Fruit fly (Drosophila melanogaster) whole organism, embryonic: ENCODE results near the gene CG34461.

Experiments used
- Adf1 ChIP-seq: fragments of 200-800 bp; sonication (Bioruptor generic); IDR thresholded peaks from 2 replicates; pipeline ENCODE4 v1.3.6; 2022; ENCODE audit warnings: missing biosample characterization, missing genetic modification characterization
- CG10267 ChIP-seq: fragments of 200-800 bp; sonication (Bioruptor generic); optimal IDR thresholded peaks from 2 replicates; lab custom pipeline; 2018; ENCODE audit warnings: missing biosample characterization, mild to moderate bottlenecking, missing genetic modification characterization, moderate library complexity
- CG10431 ChIP-seq: fragments of 200-800 bp; sonication (Bioruptor generic); optimal IDR thresholded peaks from 3 replicates; lab custom pipeline; 2018; ENCODE audit warnings: missing biosample characterization, mild to moderate bottlenecking, missing genetic modification characterization
- CG11723 ChIP-seq: fragments of 200-800 bp; sonication (Bioruptor generic); optimal IDR thresholded peaks from 2 replicates; lab custom pipeline; 2017; ENCODE audit warnings: missing biosample characterization, mild to moderate bottlenecking, missing genetic modification characterization
- CG12155 ChIP-seq: fragments of 200-800 bp; sonication (Bioruptor generic); optimal IDR thresholded peaks from 3 replicates; lab custom pipeline; 2016; ENCODE audit warnings: missing biosample characterization, missing genetic modification characterization
- CG15514 ChIP-seq: fragments of 200-800 bp; sonication (Bioruptor generic); optimal IDR thresholded peaks from 3 replicates; lab custom pipeline; 2017; ENCODE audit warnings: missing biosample characterization, missing genetic modification characterization, mild to moderate bottlenecking, moderate library complexity, missing genetic modification reagents
- CG15601 ChIP-seq: fragments of 200-800 bp; sonication (Bioruptor generic); optimal IDR thresholded peaks from 3 replicates; lab custom pipeline; 2019; ENCODE audit warnings: missing biosample characterization, mild to moderate bottlenecking, missing genetic modification characterization, moderate library complexity
- CG1602 ChIP-seq: fragments of 200-800 bp; sonication (Bioruptor generic); optimal IDR thresholded peaks from 3 replicates; lab custom pipeline; 2016; ENCODE audit warnings: missing biosample characterization, missing genetic modification characterization
- CG1603 ChIP-seq: fragments of 200-800 bp; sonication (Bioruptor generic); optimal IDR thresholded peaks from 2 replicates; lab custom pipeline; 2019; ENCODE audit warnings: missing biosample characterization, mild to moderate bottlenecking, missing genetic modification characterization, moderate library complexity
- CG1647 ChIP-seq: fragments of 200-800 bp; sonication (Bioruptor generic); optimal IDR thresholded peaks from 3 replicates; lab custom pipeline; 2016; ENCODE audit warnings: missing biosample characterization, missing genetic modification characterization
- CG1792 ChIP-seq: fragments of 200-800 bp; sonication (Bioruptor generic); optimal IDR thresholded peaks from 2 replicates; lab custom pipeline; 2016; ENCODE audit warnings: missing biosample characterization, missing genetic modification characterization
- CG18011 ChIP-seq: fragments of 200-800 bp; sonication (Bioruptor generic); optimal IDR thresholded peaks from 2 replicates; lab custom pipeline; 2017; ENCODE audit warnings: missing biosample characterization, missing genetic modification characterization, mild to moderate bottlenecking, moderate library complexity, missing genotype
- CG30403 ChIP-seq: fragments of 200-800 bp; sonication (Bioruptor generic); optimal IDR thresholded peaks from 3 replicates; lab custom pipeline; 2016; ENCODE audit warnings: missing biosample characterization, missing genetic modification characterization
- CG33213 ChIP-seq: fragments of 200-800 bp; sonication (Bioruptor generic); optimal IDR thresholded peaks from 3 replicates; lab custom pipeline; 2016; ENCODE audit warnings: missing biosample characterization, missing genetic modification characterization
- CG4404 ChIP-seq: fragments of 200-800 bp; sonication (Bioruptor generic); IDR thresholded peaks from 2 replicates; pipeline ENCODE4 v1.3.6; 2022; ENCODE audit warnings: missing biosample characterization, missing genetic modification characterization
- CG6175 ChIP-seq: fragments of 200-800 bp; sonication (Bioruptor generic); IDR thresholded peaks from 3 replicates; pipeline ENCODE4 v1.3.6; 2022; ENCODE audit warnings: missing biosample characterization, missing genetic modification characterization
- CG8478 ChIP-seq: fragments of >200 bp; optimal IDR thresholded peaks from 2 replicates; lab custom pipeline; 2018
- HLH4C ChIP-seq: fragments of 200-800 bp; sonication (Bioruptor generic); IDR thresholded peaks from 3 replicates; pipeline ENCODE4 v1.3.6; 2022; ENCODE audit warnings: missing biosample characterization, missing genetic modification characterization; ENCODE audit not compliant: partially characterized antibody
- Med ChIP-seq: fragments of 200-800 bp; sonication (Bioruptor generic); peaks from one replicate; lab custom pipeline; 2016; ENCODE audit warnings: missing biosample characterization, missing genetic modification characterization, mild to moderate bottlenecking, inconsistent platforms, moderate library complexity
- PHDP ChIP-seq: fragments of 200-800 bp; sonication (Bioruptor generic); optimal IDR thresholded peaks from 3 replicates; lab custom pipeline; 2018; ENCODE audit warnings: missing biosample characterization, mild to moderate bottlenecking, missing genetic modification characterization, moderate library complexity
- Scr ChIP-seq: fragments of 200-800 bp; sonication (Bioruptor generic); IDR thresholded peaks from 2 replicates; pipeline ENCODE4 v1.3.6; 2022; ENCODE audit warnings: missing biosample characterization, missing genetic modification characterization; ENCODE audit not compliant: partially characterized antibody
- Spps ChIP-seq: fragments of 200-800 bp; sonication (Bioruptor generic); optimal IDR thresholded peaks from 2 replicates; lab custom pipeline; 2018; ENCODE audit warnings: missing biosample characterization, mild to moderate bottlenecking, missing genetic modification characterization
- Tbp ChIP-seq: fragments of >200 bp; optimal IDR thresholded peaks from 2 replicates; lab custom pipeline; 2018; ENCODE audit warnings: missing biosample characterization, missing genetic modification characterization
- Vsx1 ChIP-seq: fragments of 200-800 bp; sonication (Bioruptor generic); optimal IDR thresholded peaks from 2 replicates; lab custom pipeline; 2017; ENCODE audit warnings: missing biosample characterization, mild to moderate bottlenecking, missing genetic modification characterization, missing genetic modification reagents
- bab2 ChIP-seq: fragments of 200-800 bp; sonication (Bioruptor generic); optimal IDR thresholded peaks from 2 replicates; lab custom pipeline; 2016; ENCODE audit warnings: missing biosample characterization, missing genetic modification characterization
- chif ChIP-seq, 2 experiments: fragments of 200-800 bp; sonication (Bioruptor generic); optimal IDR thresholded peaks; 3 replicates each; lab custom pipeline; 2016; ENCODE audit warnings: missing biosample characterization in 2 of 2, missing genetic modification characterization in 2 of 2
- chinmo ChIP-seq: fragments of 200-800 bp; sonication (Bioruptor generic); IDR thresholded peaks from 4 replicates; pipeline ENCODE4 v1.3.6; 2022; ENCODE audit warnings: missing biosample characterization, missing genetic modification characterization; ENCODE audit not compliant: partially characterized antibody
- ci ChIP-seq: fragments of 200-800 bp; sonication (Bioruptor generic); IDR thresholded peaks from 3 replicates; pipeline ENCODE4 v1.3.6; 2022; ENCODE audit warnings: missing biosample characterization, missing genetic modification characterization
- da ChIP-seq: fragments of 200-800 bp; sonication (Bioruptor generic); optimal IDR thresholded peaks from 2 replicates; lab custom pipeline; 2016; ENCODE audit warnings: missing biosample characterization, missing genetic modification characterization
- dmrt11E ChIP-seq: fragments of 200-800 bp; sonication (Bioruptor generic); optimal IDR thresholded peaks from 3 replicates; lab custom pipeline; 2018; ENCODE audit warnings: missing biosample characterization, mild to moderate bottlenecking, missing genetic modification characterization, moderate library complexity
- ems ChIP-seq: fragments of 200-800 bp; sonication (Bioruptor generic); optimal IDR thresholded peaks from 3 replicates; lab custom pipeline; 2016; ENCODE audit warnings: missing biosample characterization, missing genetic modification characterization
- hbn ChIP-seq: fragments of 200-800 bp; sonication (Bioruptor generic); IDR thresholded peaks from 2 replicates; pipeline ENCODE4 v1.3.6; 2022; ENCODE audit warnings: missing biosample characterization, missing genetic modification characterization; ENCODE audit not compliant: partially characterized antibody
- insv ChIP-seq, 2 experiments: fragments of 200-800 bp; sonication (Bioruptor generic); optimal IDR thresholded peaks; 3 replicates each; lab custom pipeline; 2016 to 2018; ENCODE audit warnings: missing biosample characterization in 2 of 2, missing genetic modification characterization in 2 of 2
- jumu ChIP-seq: fragments of 200-800 bp; sonication (Bioruptor generic); optimal IDR thresholded peaks from 3 replicates; lab custom pipeline; 2016; ENCODE audit warnings: missing biosample characterization, missing genetic modification characterization
- lbe ChIP-seq: fragments of 200-800 bp; sonication (Bioruptor generic); optimal IDR thresholded peaks from 2 replicates; lab custom pipeline; 2016; ENCODE audit warnings: missing biosample characterization, mild to moderate bottlenecking, missing genetic modification characterization
- lmd ChIP-seq: fragments of 200-800 bp; sonication (Bioruptor generic); IDR thresholded peaks from 2 replicates; pipeline ENCODE4 v1.3.6; 2022; ENCODE audit warnings: missing biosample characterization, missing genetic modification characterization
- lola ChIP-seq, 3 experiments: fragments of >200 bp in 2 of 3; fragments of 200-800 bp in 1 of 3; sonication (Bioruptor generic) in 1 of 3; optimal IDR thresholded peaks; 2 replicates each; lab custom pipeline; 2017 to 2019; ENCODE audit warnings: missing biosample characterization in 3 of 3, missing genetic modification characterization in 3 of 3, mild to moderate bottlenecking in 1 of 3, moderate library complexity in 1 of 3
- luna ChIP-seq: fragments of 200-800 bp; sonication (Bioruptor generic); optimal IDR thresholded peaks from 2 replicates; lab custom pipeline; 2016; ENCODE audit warnings: missing biosample characterization, missing genetic modification characterization
- mirr ChIP-seq: fragments of 200-800 bp; sonication (Bioruptor generic); optimal IDR thresholded peaks from 3 replicates; lab custom pipeline; 2018; ENCODE audit warnings: missing biosample characterization, mild to moderate bottlenecking, missing genetic modification characterization
- nmo ChIP-seq: fragments of 200-800 bp; sonication (Bioruptor generic); optimal IDR thresholded peaks from 2 replicates; lab custom pipeline; 2018; ENCODE audit warnings: missing biosample characterization, mild to moderate bottlenecking, missing genetic modification characterization, moderate library complexity
- onecut ChIP-seq: fragments of 200-800 bp; sonication (Bioruptor generic); IDR thresholded peaks from 2 replicates; pipeline ENCODE4 v1.3.6; 2022; ENCODE audit warnings: missing biosample characterization, missing genetic modification characterization
- scrt ChIP-seq: fragments of 200-800 bp; sonication (Bioruptor generic); optimal IDR thresholded peaks from 2 replicates; lab custom pipeline; 2018; ENCODE audit warnings: missing biosample characterization, mild to moderate bottlenecking, missing genetic modification characterization, moderate library complexity
- sd ChIP-seq: fragments of 200-800 bp; sonication (Bioruptor generic); optimal IDR thresholded peaks from 3 replicates; lab custom pipeline; 2018; ENCODE audit warnings: missing biosample characterization, mild to moderate bottlenecking, missing genetic modification characterization, moderate library complexity
- sens ChIP-seq: fragments of 200-800 bp; sonication (Bioruptor generic); peaks from one replicate; lab custom pipeline; 2016; ENCODE audit warnings: missing biosample characterization, missing genetic modification characterization
- ssp ChIP-seq: fragments of 200-800 bp; sonication (Bioruptor generic); IDR thresholded peaks from 2 replicates; pipeline ENCODE4 v1.3.6; 2022; ENCODE audit warnings: missing biosample characterization, missing genetic modification characterization
- stc ChIP-seq: fragments of 200-800 bp; sonication (Bioruptor generic); IDR thresholded peaks from 2 replicates; pipeline ENCODE4 v1.3.6; 2022; ENCODE audit warnings: missing biosample characterization, missing genetic modification characterization
- ttk ChIP-seq: fragments of 200-800 bp; sonication (Bioruptor generic); IDR thresholded peaks from 2 replicates; pipeline ENCODE4 v2.1.2; 2022; ENCODE audit warnings: missing biosample characterization, missing genetic modification characterization
- unpg ChIP-seq: fragments of 200-800 bp; sonication (Bioruptor generic); optimal IDR thresholded peaks from 3 replicates; lab custom pipeline; 2018; ENCODE audit warnings: missing biosample characterization, mild to moderate bottlenecking, missing genetic modification characterization, moderate library complexity

The CG34461 gene

dm6 chr3L:8346100-8346980 is 20.7 kb downstream of the CG34461 start, which contains the start of the genes CG7182 and GAPcenA (continued):
- peak; percentile 29 for TF ChIP-seq ems (GFP tag; lab: Kevin White, UChicago)
- peak; percentile 1 to 15 for TF ChIP-seq chif (GFP tag; optimal IDR thresholded peaks at IDR 0.05; lab: Kevin White, UChicago)
- TF ChIP-seq CG15601 (tag; lab: Kevin White, UChicago): peak; percentile 79
- peak; percentile 53 for TF ChIP-seq CG15514
- TF ChIP-seq Vsx1 (GFP tag; lab: Kevin White, UChicago): peak; percentile 3
- TF ChIP-seq stc (GFP tag; lab: Robert Waterston, UW): no peak
- no peak for TF ChIP-seq CG18011 (GFP tag; lab: Kevin White, UChicago)
- TF ChIP-seq insv (GFP tag; optimal IDR thresholded peaks at IDR 0.05; lab: Kevin White, UChicago): peak in 1 of 2 experiments; percentile 46
- peak; percentile 75 for TF ChIP-seq Med (GFP tag; lab: Kevin White, UChicago)
- peak; percentile 76; the same call in 1 of the 4 replicates for TF ChIP-seq chinmo
- peak; percentile 33 for TF ChIP-seq sd
- peak; percentile 83 for TF ChIP-seq nmo (GFP tag; lab: Kevin White, UChicago)
- peak; percentile 66 for TF ChIP-seq unpg
- peak; percentile 45 for TF ChIP-seq CG10431 (GFP tag; lab: Kevin White, UChicago)
- TF ChIP-seq CG1792: no peak
- TF ChIP-seq sens (GFP tag; lab: Kevin White, UChicago): peak; percentile 84
- TF ChIP-seq CG11723 (GFP tag; lab: Kevin White, UChicago): peak; percentile 34
- peak; percentile 80 for TF ChIP-seq CG30403 (GFP tag; lab: Kevin White, UChicago)
- no peak for TF ChIP-seq CG8478 (lab: Kevin White, UChicago)
- TF ChIP-seq lola (GFP tag; optimal IDR thresholded peaks at IDR 0.05; lab: Kevin White, UChicago): peak in 1 of 3 experiments; percentile 77
- TF ChIP-seq CG33213: peak; percentile 35
- TF ChIP-seq onecut (GFP tag; lab: Robert Waterston, UW): peak; percentile 66; the same call in 1 of the 2 replicates
- TF ChIP-seq da: no peak
- TF ChIP-seq Scr (GFP tag; lab: Robert Waterston, UW): peak; percentile 72
- no peak for TF ChIP-seq CG1603 (tag; lab: Kevin White, UChicago)
- peak; percentile 15 for TF ChIP-seq luna (GFP tag; lab: Kevin White, UChicago)
- peak; percentile 76 for TF ChIP-seq lbe (GFP tag; lab: Kevin White, UChicago)
- 0 out of 3 replicates have a peak, but pooled peaks have one; percentile 18 for TF ChIP-seq ci (GFP tag; lab: Robert Waterston, UW)
- no peak for TF ChIP-seq CG6175 (GFP tag; lab: Robert Waterston, UW)
- no peak for TF ChIP-seq CG1647 (GFP tag; lab: Kevin White, UChicago)
- TF ChIP-seq dmrt11E: peak; percentile 65
- TF ChIP-seq CG1602 (GFP tag; lab: Kevin White, UChicago): peak; percentile 64
- no peak; the same call in 1 of the 2 replicates for TF ChIP-seq Adf1 (GFP tag; lab: Robert Waterston, UW)
- TF ChIP-seq PHDP (tag; lab: Kevin White, UChicago): peak; percentile 74
- peak; percentile 72 for TF ChIP-seq CG12155 (GFP tag; lab: Kevin White, UChicago)
- peak; percentile 29 for TF ChIP-seq Spps (tag; lab: Kevin White, UChicago)
- TF ChIP-seq mirr (GFP tag; lab: Kevin White, UChicago): peak; percentile 36
- peak; percentile 59; the same call in 2 of the 3 replicates for TF ChIP-seq HLH4C (GFP tag; lab: Robert Waterston, UW)
- peak; percentile 48 for TF ChIP-seq scrt (GFP tag; lab: Kevin White, UChicago)
- TF ChIP-seq bab2 (GFP tag; lab: Kevin White, UChicago): peak; percentile 7
- TF ChIP-seq Tbp: no peak
- peak; percentile 99 for TF ChIP-seq CG10267
- peak; percentile 33; the same call in 1 of the 2 replicates for TF ChIP-seq lmd (GFP tag; lab: Robert Waterston, UW)
- peak; percentile 33 for TF ChIP-seq CG4404
- TF ChIP-seq hbn (GFP tag; lab: Robert Waterston, UW): peak; percentile 40; the same call in 1 of the 2 replicates
- peak; percentile 26 for TF ChIP-seq jumu
- 0 out of 2 replicates have a peak, but pooled peaks have one; percentile 10 for TF ChIP-seq ttk (GFP tag; lab: Robert Waterston, UW)
- 0 out of 2 replicates have a peak, but pooled peaks have one; percentile 31 for TF ChIP-seq ssp (GFP tag; lab: Robert Waterston, UW)
